Worm (Caenorhabditis elegans): ENCODE results near the gene daf-41.

The daf-41 gene

ce11 chrIII:5294281-5294680 is 19.7 kb upstream of the daf-41 start:
- no peak for TF ChIP-seq ces-1 (GFP tag; optimal IDR thresholded peaks at IDR 0.05)
- no peak for TF ChIP-seq lir-3 (tag; optimal IDR thresholded peaks at IDR 0.05; ENCODE audit: poor library complexity)
- no peak for TF ChIP-seq hlh-4 (tag; optimal IDR thresholded peaks at IDR 0.05)
- no peak for TF ChIP-seq egl-27 (tag; optimal IDR thresholded peaks at IDR 0.05)
- no peak for TF ChIP-seq pag-3 (tag; optimal IDR thresholded peaks at IDR 0.05; ENCODE audit: borderline replicate concordance, insufficient read depth)
- TF ChIP-seq ceh-63 (GFP tag; optimal IDR thresholded peaks at IDR 0.05), result no peak
- TF ChIP-seq fkh-8 (tag; optimal IDR thresholded peaks at IDR 0.05), result no peak
- no peak for TF ChIP-seq ztf-11 (tag; optimal IDR thresholded peaks at IDR 0.05)
- TF ChIP-seq C16A3.4 (tag; optimal IDR thresholded peaks at IDR 0.05), result no peak
- no peak for TF ChIP-seq lin-14 (GFP tag; optimal IDR thresholded peaks at IDR 0.05)
- TF ChIP-seq unc-130 (tag; optimal IDR thresholded peaks at IDR 0.05), result no peak
- no peak for TF ChIP-seq Y116A8C.19 (tag; optimal IDR thresholded peaks at IDR 0.05; ENCODE audit: borderline replicate concordance)
- TF ChIP-seq lin-15B (tag; optimal IDR thresholded peaks at IDR 0.05), result no peak
- TF ChIP-seq xbp-1 (tag; optimal IDR thresholded peaks at IDR 0.05), result no peak
- TF ChIP-seq tbx-2 (tag; optimal IDR thresholded peaks at IDR 0.05), result no peak
- no peak for TF ChIP-seq nhr-90 (tag; optimal IDR thresholded peaks at IDR 0.05; ENCODE audit: poor library complexity)
- TF ChIP-seq sup-37 (GFP tag; optimal IDR thresholded peaks at IDR 0.05), result no peak

ce11 chrIII:5291281-5291680 is 16.7 kb upstream of the daf-41 start:
- no peak for TF ChIP-seq Y116A8C.19 (tag; optimal IDR thresholded peaks at IDR 0.05; ENCODE audit: borderline replicate concordance)
- TF ChIP-seq dpl-1 (GFP tag; optimal IDR thresholded peaks at IDR 0.05), result no peak
- no peak for TF ChIP-seq isw-1 (GFP tag; IDR thresholded peaks at IDR 0.05)
- no peak for TF ChIP-seq ets-5 (GFP tag; IDR thresholded peaks at IDR 0.05)
- no peak for TF ChIP-seq vab-15 (tag; optimal IDR thresholded peaks at IDR 0.05)
- no peak for TF ChIP-seq unc-30 (tag; optimal IDR thresholded peaks at IDR 0.05)
- TF ChIP-seq lin-14 (GFP tag; optimal IDR thresholded peaks at IDR 0.05), result no peak
- no peak for TF ChIP-seq snu-23 (GFP tag; optimal IDR thresholded peaks at IDR 0.05)
- TF ChIP-seq blmp-1 (tag; optimal IDR thresholded peaks at IDR 0.05), result no peak

DNA sequence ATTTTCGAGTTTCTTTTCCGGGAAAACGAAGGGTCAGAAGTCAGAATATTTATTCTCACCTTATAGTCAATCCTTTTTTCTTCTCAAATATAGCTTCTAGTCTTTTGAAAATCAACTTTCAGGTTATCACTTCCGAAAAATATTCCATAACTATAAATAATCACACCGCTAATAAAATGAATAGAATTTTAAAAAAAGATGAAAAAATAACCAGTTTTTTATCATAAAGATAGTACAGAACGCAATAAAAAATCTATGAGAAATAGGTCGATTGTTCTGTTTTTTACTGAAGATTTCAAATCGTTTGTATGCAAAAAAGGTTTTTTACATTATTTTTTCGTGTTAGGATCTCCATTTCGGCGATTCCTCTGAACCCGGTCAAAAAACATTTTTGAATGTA is 15.7 kb upstream of the daf-41 start:
- TF ChIP-seq nhr-237 (tag; optimal IDR thresholded peaks at IDR 0.05) (no peak), aha-1 (tag; optimal IDR thresholded peaks at IDR 0.05) (no peak), elt-2 (tag; optimal IDR thresholded peaks at IDR 0.05) (no peak), nhr-12 (tag; optimal IDR thresholded peaks at IDR 0.05) (no peak), egl-13 (tag; optimal IDR thresholded peaks at IDR 0.05) (no peak), ztf-4 (tag; optimal IDR thresholded peaks at IDR 0.05) (no peak), lin-15B (tag; optimal IDR thresholded peaks at IDR 0.05) (no peak), mdl-1 (tag; optimal IDR thresholded peaks at IDR 0.05) (no peak), unc-62 (GFP tag; optimal IDR thresholded peaks at IDR 0.05) (no peak), lin-35 (GFP tag; optimal IDR thresholded peaks at IDR 0.05) (no peak), unc-130 (tag; optimal IDR thresholded peaks at IDR 0.05) (no peak), nhr-47 (tag; optimal IDR thresholded peaks at IDR 0.05) (no peak), mep-1 (tag; optimal IDR thresholded peaks at IDR 0.05) (no peak), dpl-1 (GFP tag; optimal IDR thresholded peaks at IDR 0.05) (no peak), C34B4.2 (tag; optimal IDR thresholded peaks at IDR 0.05) (no peak), rnt-1 (tag; optimal IDR thresholded peaks at IDR 0.05) (no peak), pqm-1 (tag; optimal IDR thresholded peaks at IDR 0.05) (no peak), fkh-4 (tag; optimal IDR thresholded peaks at IDR 0.05; ENCODE audit: borderline replicate concordance) (no peak), ceh-82 (tag; optimal IDR thresholded peaks at IDR 0.05) (no peak), C04F5.9 (tag; optimal IDR thresholded peaks at IDR 0.05) (no peak)
